Worm (Caenorhabditis elegans) whole organism, young adult: Measurements from ENCODE around the gene W05B10.3.

Experiments
- ama-1 ChIP-seq, 3 experiments: fragments of 150-350 bp in 1 of 3; sonication (generic microtip) in 2 of 3; optimal IDR thresholded peaks; 2 replicates each; lab custom pipeline; 2014 to 2018; ENCODE audit warnings: missing biosample characterization in 2 of 3, missing genetic modification characterization in 2 of 3, missing genetic modification reagents in 2 of 3
- pha-4 ChIP-seq: fragments of 150-350 bp; sonication (generic microtip); optimal IDR thresholded peaks from 2 replicates; lab custom pipeline; 2014; ENCODE audit warnings: missing biosample characterization, missing genetic modification reagents, missing genetic modification characterization

DNA sequence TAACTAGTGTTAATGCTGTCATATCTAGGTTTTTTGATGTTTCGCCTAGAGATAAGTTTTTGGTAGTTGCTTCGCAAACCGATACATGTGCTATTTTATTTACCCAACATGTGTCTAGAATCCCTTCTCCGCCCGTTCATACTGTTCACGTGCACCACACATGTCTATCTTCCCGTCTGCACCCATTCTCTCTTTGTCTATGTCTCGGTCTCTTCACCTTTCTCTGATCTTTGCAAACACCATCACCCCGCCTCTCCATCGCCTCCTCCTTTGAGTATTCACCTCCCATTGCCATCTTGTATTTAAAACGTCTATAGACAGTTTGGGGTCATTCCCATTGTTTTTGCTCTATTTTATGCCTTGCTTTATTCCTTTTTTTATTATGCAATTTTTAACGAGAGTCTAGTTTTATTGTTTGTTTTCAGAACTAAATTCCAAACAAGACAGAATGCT is 24.3 kb downstream of the W05B10.3 start, which contains the start of gene F56H9.2:
- TF ChIP-seq pha-4 (tag; lab: Kevin White, UChicago) (peak; percentile 39), ama-1 (optimal IDR thresholded peaks at IDR 0.05; lab: Kevin White, UChicago) (no peak), ama-1 (GFP tag; optimal IDR thresholded peaks at IDR 0.05; lab: Kevin White, UChicago) (no peak)
